Fruit fly (Drosophila melanogaster) whole organism, wandering third instar larva: ENCODE results near the gene CG18628.
A peak's percentile ranks its signal among the peaks of the same experiment; 100 is the strongest.

ENCODE experiments used
- Abd-B ChIP-seq: fragments of >200 bp; optimal IDR thresholded peaks from 2 replicates; lab custom pipeline; 2017; ENCODE audit warnings: missing biosample characterization, missing genetic modification characterization
- CG32264 ChIP-seq: fragments of 200-800 bp; sonication (Bioruptor generic); optimal IDR thresholded peaks from 2 replicates; lab custom pipeline; 2016; ENCODE audit warnings: missing biosample characterization, missing genetic modification characterization
- CG9705 ChIP-seq: fragments of 200-800 bp; sonication (Bioruptor generic); optimal IDR thresholded peaks from 2 replicates; lab custom pipeline; 2018; ENCODE audit warnings: missing biosample characterization, mild to moderate bottlenecking, missing genetic modification characterization
- CrebA ChIP-seq: fragments of 200-800 bp; sonication (Bioruptor generic); optimal IDR thresholded peaks from 2 replicates; lab custom pipeline; 2016; ENCODE audit warnings: missing biosample characterization, mild to moderate bottlenecking, missing genetic modification characterization, borderline replicate concordance
- Dfd ChIP-seq: fragments of >200 bp; optimal IDR thresholded peaks from 2 replicates; lab custom pipeline; 2017; ENCODE audit warnings: missing biosample characterization, missing genetic modification characterization
- Dif ChIP-seq: fragments of 200-275, 200-300 bp; sonication (Bioruptor generic); optimal IDR thresholded peaks from 2 replicates; lab custom pipeline; 2018; ENCODE audit warnings: missing biosample characterization, missing genetic modification characterization; ENCODE audit not compliant: partially characterized antibody
- GATAd ChIP-seq: sonication (Bioruptor generic); optimal IDR thresholded peaks from 2 replicates; lab custom pipeline; 2016; ENCODE audit warnings: missing biosample characterization, missing genetic modification characterization
- HLH106 ChIP-seq: fragments of 200-800 bp; optimal IDR thresholded peaks from 3 replicates; lab custom pipeline; 2019; ENCODE audit warnings: missing biosample characterization, mild to moderate bottlenecking, missing genetic modification characterization, moderate library complexity
- Hnf4 ChIP-seq: fragments of 200-800 bp; sonication (Bioruptor generic); optimal IDR thresholded peaks from 2 replicates; lab custom pipeline; 2016; ENCODE audit warnings: missing biosample characterization, mild to moderate bottlenecking, missing genetic modification characterization
- Hr78 ChIP-seq: fragments of >200 bp; optimal IDR thresholded peaks from 2 replicates; lab custom pipeline; 2017; ENCODE audit warnings: missing biosample characterization, missing genetic modification characterization
- Hr83 ChIP-seq: fragments of 200-300 bp; sonication (Bioruptor generic); optimal IDR thresholded peaks from 2 replicates; lab custom pipeline; 2016; ENCODE audit warnings: missing biosample characterization, mild to moderate bottlenecking, missing genetic modification characterization, moderate library complexity; ENCODE audit not compliant: poor library complexity, severe bottlenecking
- Jra ChIP-seq: sonication (Bioruptor generic); optimal IDR thresholded peaks from 2 replicates; lab custom pipeline; 2016; ENCODE audit warnings: missing biosample characterization, missing genetic modification characterization
- Mio ChIP-seq: sonication (Bioruptor generic); optimal IDR thresholded peaks from 2 replicates; lab custom pipeline; 2016; ENCODE audit warnings: missing biosample characterization, missing genetic modification characterization
- Myc ChIP-seq: fragments of >200 bp; optimal IDR thresholded peaks from 2 replicates; lab custom pipeline; 2017
- N ChIP-seq: fragments of >200 bp; optimal IDR thresholded peaks from 2 replicates; lab custom pipeline; 2018; ENCODE audit warnings: missing biosample characterization, missing external identifiers, missing genetic modification characterization
- OdsH ChIP-seq: fragments of 200-800 bp; sonication (Bioruptor generic); optimal IDR thresholded peaks from 2 replicates; lab custom pipeline; 2016; ENCODE audit warnings: missing biosample characterization, mild to moderate bottlenecking, missing genetic modification characterization
- Rel ChIP-seq, 2 experiments: fragments of 200-800 bp; sonication (Bioruptor generic) in 1 of 2; optimal IDR thresholded peaks; 2 replicates in 1 of 2; 3 replicates in 1 of 2; lab custom pipeline; 2016 to 2019; ENCODE audit warnings: mild to moderate bottlenecking in 2 of 2, missing biosample characterization in 2 of 2, missing genetic modification characterization in 2 of 2, moderate library complexity in 1 of 2
- Sp1 ChIP-seq: fragments of 200-800 bp; sonication (Bioruptor generic); optimal IDR thresholded peaks from 3 replicates; lab custom pipeline; 2019; ENCODE audit warnings: missing biosample characterization, mild to moderate bottlenecking, missing genetic modification characterization, moderate library complexity
- Vsx2 ChIP-seq: fragments of 200-300, 225-300 bp; sonication (Bioruptor generic); optimal IDR thresholded peaks from 2 replicates; lab custom pipeline; 2018; ENCODE audit warnings: missing biosample characterization, missing genetic modification characterization; ENCODE audit not compliant: partially characterized antibody
- br ChIP-seq: fragments of 200-800 bp; sonication (Bioruptor generic); optimal IDR thresholded peaks from 2 replicates; lab custom pipeline; 2016; ENCODE audit warnings: missing biosample characterization, missing genetic modification characterization
- brk ChIP-seq: fragments of 200-800 bp; sonication (Bioruptor generic); optimal IDR thresholded peaks from 2 replicates; lab custom pipeline; 2016; ENCODE audit warnings: missing biosample characterization, mild to moderate bottlenecking, missing genetic modification characterization
- dl ChIP-seq, 2 experiments: fragments of 175-275, 200-275 bp in 1 of 2; fragments of 200-275 bp in 1 of 2; sonication (Bioruptor generic); optimal IDR thresholded peaks; lab custom pipeline; 2018; ENCODE audit warnings: mild to moderate bottlenecking in 2 of 2, missing biosample characterization in 2 of 2, missing genetic modification characterization in 2 of 2, moderate library complexity in 2 of 2; ENCODE audit not compliant: partially characterized antibody in 2 of 2, insufficient read depth in 1 of 2
- dmrt93B ChIP-seq: fragments of 200-800 bp; sonication (Bioruptor generic); optimal IDR thresholded peaks from 2 replicates; lab custom pipeline; 2018; ENCODE audit warnings: missing biosample characterization, mild to moderate bottlenecking, missing genetic modification characterization
- dsf ChIP-seq: sonication (Bioruptor generic); optimal IDR thresholded peaks from 2 replicates; lab custom pipeline; 2016; ENCODE audit warnings: missing biosample characterization, missing genetic modification characterization, borderline replicate concordance
- ey ChIP-seq: fragments of 200-800 bp; sonication (Bioruptor generic); optimal IDR thresholded peaks from 2 replicates; lab custom pipeline; 2016; ENCODE audit warnings: missing biosample characterization, missing genetic modification characterization
- foxo ChIP-seq, 2 experiments: fragments of 200-800 bp; sonication (Bioruptor generic); optimal IDR thresholded peaks; 2 replicates in 1 of 2; 3 replicates in 1 of 2; lab custom pipeline; 2016 to 2017; ENCODE audit warnings: missing biosample characterization in 2 of 2, missing genetic modification characterization in 2 of 2
- fru ChIP-seq: fragments of 200-800 bp; sonication (Bioruptor generic); optimal IDR thresholded peaks from 3 replicates; lab custom pipeline; 2016; ENCODE audit warnings: missing biosample characterization, mild to moderate bottlenecking, missing genetic modification characterization
- h ChIP-seq: fragments of 200-800 bp; sonication (Bioruptor generic); optimal IDR thresholded peaks from 3 replicates; lab custom pipeline; 2016; ENCODE audit warnings: missing biosample characterization, mild to moderate bottlenecking, missing genetic modification characterization
- jim ChIP-seq: fragments of 175-275, 200-325 bp; sonication (Bioruptor generic); optimal IDR thresholded peaks from 2 replicates; lab custom pipeline; 2016; ENCODE audit warnings: missing biosample characterization, mild to moderate bottlenecking, missing genetic modification characterization
- lola ChIP-seq: fragments of >200 bp; optimal IDR thresholded peaks from 2 replicates; lab custom pipeline; 2017; ENCODE audit warnings: missing biosample characterization, missing genetic modification characterization
- pan ChIP-seq: fragments of >200 bp; optimal IDR thresholded peaks from 2 replicates; lab custom pipeline; 2017
- psq ChIP-seq: fragments of 200-800 bp; sonication (Bioruptor generic); optimal IDR thresholded peaks from 3 replicates; lab custom pipeline; 2017; ENCODE audit warnings: missing biosample characterization, mild to moderate bottlenecking, missing genetic modification characterization, moderate library complexity
- rgr ChIP-seq: fragments of 200-800 bp; sonication (Bioruptor generic); optimal IDR thresholded peaks from 3 replicates; lab custom pipeline; 2016; ENCODE audit warnings: missing biosample characterization, mild to moderate bottlenecking, missing genetic modification characterization
- sage ChIP-seq: fragments of 200-800 bp; sonication (Bioruptor generic); optimal IDR thresholded peaks from 2 replicates; lab custom pipeline; 2016; ENCODE audit warnings: missing biosample characterization, mild to moderate bottlenecking, missing genetic modification characterization
- sv ChIP-seq: fragments of 200-800 bp; sonication (Bioruptor generic); optimal IDR thresholded peaks from 3 replicates; lab custom pipeline; 2016; ENCODE audit warnings: missing biosample characterization, missing genetic modification characterization
- tai ChIP-seq: sonication (Bioruptor generic); optimal IDR thresholded peaks from 2 replicates; lab custom pipeline; 2016; ENCODE audit warnings: missing biosample characterization, missing genetic modification characterization
- usp ChIP-seq: fragments of >200 bp; optimal IDR thresholded peaks from 2 replicates; lab custom pipeline; 2017; ENCODE audit warnings: missing biosample characterization, missing genetic modification characterization
- woc ChIP-seq: sonication (Bioruptor generic); optimal IDR thresholded peaks from 2 replicates; lab custom pipeline; 2016; ENCODE audit warnings: missing biosample characterization, mild to moderate bottlenecking, missing genetic modification characterization

The CG18628 gene

DNA sequence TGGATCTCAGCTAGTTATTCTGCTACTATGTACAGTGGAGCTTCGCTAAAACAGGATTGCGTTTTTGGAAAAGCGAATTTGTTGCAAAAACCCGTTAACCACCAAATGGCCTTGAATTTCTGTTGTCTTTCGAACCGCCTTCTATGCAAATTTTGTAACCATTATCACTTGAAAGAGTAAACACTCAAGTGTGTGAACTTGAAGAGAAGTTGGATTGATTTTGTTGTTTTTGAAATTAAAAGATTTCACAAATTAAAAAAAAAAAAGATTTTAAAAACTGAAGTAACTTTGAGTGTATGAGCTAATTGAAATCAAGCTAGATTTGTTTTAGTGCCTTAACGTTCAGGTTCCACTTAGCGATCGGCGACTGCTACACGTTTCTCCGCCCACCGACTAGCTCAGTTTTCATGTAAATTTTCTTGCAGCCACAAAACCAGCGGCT lies 44.4 kb downstream of the CG18628 start:
- TF ChIP-seq Myc (lab: Kevin White, UChicago) (no peak), dl (GFP tag; optimal IDR thresholded peaks at IDR 0.05; lab: Kevin White, UChicago; ENCODE audit: insufficient read depth in 1 of 2, partially characterized antibody in 2 of 2) (no peak), dmrt93B (GFP tag; lab: Kevin White, UChicago) (no peak), Hr78 (no peak), brk (GFP tag; lab: Kevin White, UChicago) (no peak), tai (GFP tag; lab: Kevin White, UChicago) (no peak), Vsx2 (GFP tag; lab: Kevin White, UChicago) (no peak), CG32264 (GFP tag; lab: Kevin White, UChicago) (no peak), pan (no peak), sage (GFP tag; lab: Kevin White, UChicago) (no peak), psq (no peak), ey (peak; percentile 31), Hr83 (GFP tag; lab: Kevin White, UChicago) (no peak), usp (GFP tag; lab: Kevin White, UChicago) (no peak), HLH106 (tag; lab: Kevin White, UChicago) (peak; percentile 59), dsf (no peak), br (GFP tag; lab: Kevin White, UChicago) (peak; percentile 45), rgr (peak; percentile 14), CG9705 (peak; percentile 17), Dfd (GFP tag; lab: Kevin White, UChicago) (no peak), h (GFP tag; lab: Kevin White, UChicago) (peak; percentile 36), Jra (GFP tag; lab: Kevin White, UChicago) (no peak), OdsH (no peak), N (GFP tag; lab: Kevin White, UChicago) (no peak), Hnf4 (GFP tag; lab: Kevin White, UChicago) (peak; percentile 3), Mio (GFP tag; lab: Kevin White, UChicago) (no peak), woc (GFP tag; lab: Kevin White, UChicago) (peak; percentile 13), Sp1 (GFP tag; lab: Kevin White, UChicago) (no peak), jim (GFP tag; lab: Kevin White, UChicago) (no peak), fru (GFP tag; lab: Kevin White, UChicago) (peak; percentile 21), Dif (GFP tag; lab: Kevin White, UChicago) (no peak), sv (GFP tag; lab: Kevin White, UChicago) (no peak), CrebA (GFP tag; lab: Kevin White, UChicago) (no peak), Abd-B (no peak), foxo (GFP tag; optimal IDR thresholded peaks at IDR 0.05; lab: Kevin White, UChicago) (peak in 1 of 2 experiments; percentile 51), lola (GFP tag; lab: Kevin White, UChicago) (no peak), Rel (GFP tag; optimal IDR thresholded peaks at IDR 0.05; lab: Kevin White, UChicago) (no peak), Rel (tag; optimal IDR thresholded peaks at IDR 0.05; lab: Kevin White, UChicago) (no peak), GATAd (GFP tag; lab: Kevin White, UChicago) (no peak)

DNA sequence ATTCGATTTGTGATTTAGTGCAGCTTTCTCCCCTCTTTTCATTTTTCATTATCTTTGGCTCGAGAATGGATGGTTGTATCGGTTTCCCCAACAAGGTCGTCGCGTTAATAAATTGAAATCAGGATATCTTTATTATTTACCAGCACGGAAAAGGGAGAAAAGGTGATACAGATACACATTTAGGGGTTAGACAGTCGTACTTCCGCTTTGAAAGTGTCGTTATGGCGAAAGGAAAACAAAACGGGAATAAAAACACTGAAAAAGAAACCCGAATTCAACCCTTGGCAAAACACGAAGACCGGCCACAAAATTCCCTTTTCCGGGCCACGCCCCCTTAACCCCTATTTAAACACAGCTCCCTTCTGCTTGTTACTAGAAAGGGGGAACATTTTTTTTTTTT lies 45.0 kb downstream of the CG18628 start:
- TF ChIP-seq jim (GFP tag; lab: Kevin White, UChicago) (no peak), Dif (GFP tag; lab: Kevin White, UChicago) (no peak), Hr83 (GFP tag; lab: Kevin White, UChicago) (no peak), dl (GFP tag; optimal IDR thresholded peaks at IDR 0.05; lab: Kevin White, UChicago; ENCODE audit: insufficient read depth in 1 of 2, partially characterized antibody in 2 of 2) (no peak), ey (no peak), Rel (GFP tag; optimal IDR thresholded peaks at IDR 0.05; lab: Kevin White, UChicago) (no peak), Rel (tag; optimal IDR thresholded peaks at IDR 0.05; lab: Kevin White, UChicago) (no peak), lola (GFP tag; lab: Kevin White, UChicago) (no peak), CG32264 (GFP tag; lab: Kevin White, UChicago) (no peak), woc (GFP tag; lab: Kevin White, UChicago) (no peak), psq (no peak), br (GFP tag; lab: Kevin White, UChicago) (no peak), CrebA (GFP tag; lab: Kevin White, UChicago) (no peak), HLH106 (tag; lab: Kevin White, UChicago) (no peak), h (GFP tag; lab: Kevin White, UChicago) (no peak), usp (GFP tag; lab: Kevin White, UChicago) (no peak)
